Fruit fly (Drosophila melanogaster) whole organism, pupa: ENCODE results near the gene Sf3b5.

Experiments used
- CG10348 ChIP-seq: fragments of 200-800 bp; sonication (Bioruptor generic); IDR thresholded peaks from 2 replicates; pipeline ENCODE4 v1.3.6; 2022; ENCODE audit warnings: missing biosample characterization, missing genetic modification characterization
- CG13204 ChIP-seq: fragments of 200-800 bp; sonication (Bioruptor generic); optimal IDR thresholded peaks from 2 replicates; lab custom pipeline; 2018; ENCODE audit warnings: missing biosample characterization, mild to moderate bottlenecking, missing genetic modification characterization, moderate library complexity
- CG14655 ChIP-seq: fragments of 200-800 bp; sonication (Bioruptor generic); optimal IDR thresholded peaks from 3 replicates; lab custom pipeline; 2017; ENCODE audit warnings: mild to moderate bottlenecking, missing biosample characterization, missing genetic modification reagents, missing genetic modification characterization
- CG32121 ChIP-seq: fragments of 200-800 bp; sonication (Bioruptor generic); IDR thresholded peaks from 2 replicates; pipeline ENCODE4 v1.3.6; 2022; ENCODE audit warnings: missing biosample characterization, missing genetic modification characterization
- CG4496 ChIP-seq: fragments of 200-800 bp; sonication (Bioruptor generic); IDR thresholded peaks from 3 replicates; pipeline ENCODE4 v1.3.6; 2022; ENCODE audit warnings: missing biosample characterization, missing genetic modification characterization
- CG8159 ChIP-seq: fragments of 200-800 bp; sonication (Bioruptor generic); optimal IDR thresholded peaks from 3 replicates; lab custom pipeline; 2018; ENCODE audit warnings: missing biosample characterization, mild to moderate bottlenecking, missing genetic modification characterization, moderate library complexity
- CG8301 ChIP-seq: fragments of 200-800 bp; sonication (Bioruptor generic); optimal IDR thresholded peaks from 2 replicates; lab custom pipeline; 2018; ENCODE audit warnings: missing biosample characterization, mild to moderate bottlenecking, missing genetic modification characterization
- CG9948 ChIP-seq: fragments of 200-800 bp; sonication (Bioruptor generic); optimal IDR thresholded peaks from 2 replicates; lab custom pipeline; 2018; ENCODE audit warnings: missing biosample characterization, mild to moderate bottlenecking, missing genetic modification characterization, moderate library complexity
- EcR ChIP-seq: fragments of 200-800 bp; sonication (Bioruptor generic); optimal IDR thresholded peaks from 3 replicates; lab custom pipeline; 2019; ENCODE audit warnings: missing biosample characterization, missing genetic modification characterization, mild to moderate bottlenecking, moderate library complexity, missing genetic modification reagents
- Pif1A ChIP-seq: fragments of 200-800 bp; sonication (Bioruptor generic); optimal IDR thresholded peaks from 3 replicates; lab custom pipeline; 2016; ENCODE audit warnings: missing biosample characterization, missing genetic modification characterization
- Pif1B ChIP-seq: fragments of 200-800 bp; sonication (Bioruptor generic); optimal IDR thresholded peaks from 3 replicates; lab custom pipeline; 2016; ENCODE audit warnings: missing biosample characterization, missing genetic modification characterization
- gl ChIP-seq: fragments of 200-800 bp; sonication (Bioruptor generic); optimal IDR thresholded peaks from 2 replicates; lab custom pipeline; 2018; ENCODE audit warnings: missing biosample characterization, mild to moderate bottlenecking, missing genetic modification characterization

DNA sequence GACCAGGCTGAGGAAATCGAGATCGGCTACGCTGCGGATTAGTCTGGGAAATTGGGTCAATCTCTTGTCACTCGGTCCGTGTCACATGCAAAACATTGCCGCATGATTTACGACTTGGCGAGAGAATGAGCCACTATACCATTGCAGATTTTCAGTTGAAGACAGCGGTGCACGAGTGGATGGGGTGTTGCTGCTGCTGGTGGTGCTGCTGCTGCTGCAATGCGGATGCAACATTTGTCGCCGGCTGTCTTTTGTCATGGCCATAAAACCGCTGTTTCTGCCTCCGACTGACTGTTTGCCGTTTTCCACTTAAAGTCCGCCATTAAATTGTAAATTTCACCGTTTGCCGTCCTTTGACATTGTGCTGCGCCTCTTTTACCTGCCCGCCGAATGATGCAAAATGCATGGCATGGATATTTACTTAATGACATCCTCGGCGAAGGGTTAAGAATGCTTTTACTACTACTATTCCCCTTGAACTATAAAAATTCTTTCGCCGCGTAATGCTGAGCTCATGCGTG, 39.0 kb downstream of the Sf3b5 start:
- no peak for TF ChIP-seq CG9948 (tag; lab: Kevin White, UChicago)
- no peak for TF ChIP-seq CG14655 (GFP tag; lab: Kevin White, UChicago)
- TF ChIP-seq CG32121 (GFP tag; lab: Robert Waterston, UW): no peak
- no peak for TF ChIP-seq gl (tag; lab: Kevin White, UChicago)
- no peak for TF ChIP-seq CG10348 (GFP tag; lab: Robert Waterston, UW)
- no peak for TF ChIP-seq Pif1A (GFP tag; lab: Kevin White, UChicago)
- TF ChIP-seq CG8301 (tag; lab: Kevin White, UChicago): no peak
- TF ChIP-seq CG13204 (GFP tag; lab: Kevin White, UChicago): no peak
- TF ChIP-seq EcR (GFP tag; lab: Kevin White, UChicago): no peak
- no peak for TF ChIP-seq Pif1B (GFP tag; lab: Kevin White, UChicago)
- TF ChIP-seq CG8159 (tag; lab: Kevin White, UChicago): no peak
- TF ChIP-seq CG4496 (GFP tag; lab: Robert Waterston, UW): no peak
